Worm (Caenorhabditis elegans): ENCODE measurements around the gene sru-6.

ce11 chrIV:9524849-9525460 is 34.5 kb downstream of the sru-6 start, which contains the start of gene ndua-5:
- peak in 1 of 3 experiments; percentile 61 for TF ChIP-seq lin-35 (GFP tag; optimal IDR thresholded peaks at IDR 0.05)
- TF ChIP-seq F39B2.1 (GFP tag; IDR thresholded peaks at IDR 0.05): no peak
- TF ChIP-seq F49E8.2 (tag; optimal IDR thresholded peaks at IDR 0.05; ENCODE audit: insufficient read depth): no peak
- peak; percentile 53 for TF ChIP-seq dpl-1 (GFP tag; optimal IDR thresholded peaks at IDR 0.05)
- no peak for TF ChIP-seq hsf-1 (GFP tag; IDR thresholded peaks at IDR 0.05)
- TF ChIP-seq F10E7.11 (tag; optimal IDR thresholded peaks at IDR 0.05): no peak
- TF ChIP-seq rpc-1 (optimal IDR thresholded peaks at IDR 0.05): no peak
- TF ChIP-seq rpc-1 (tag; optimal IDR thresholded peaks at IDR 0.05): no peak

Data from whole organism, young adult.